Fruit fly (Drosophila melanogaster): ENCODE measurements around the gene CG15602.

DNA sequence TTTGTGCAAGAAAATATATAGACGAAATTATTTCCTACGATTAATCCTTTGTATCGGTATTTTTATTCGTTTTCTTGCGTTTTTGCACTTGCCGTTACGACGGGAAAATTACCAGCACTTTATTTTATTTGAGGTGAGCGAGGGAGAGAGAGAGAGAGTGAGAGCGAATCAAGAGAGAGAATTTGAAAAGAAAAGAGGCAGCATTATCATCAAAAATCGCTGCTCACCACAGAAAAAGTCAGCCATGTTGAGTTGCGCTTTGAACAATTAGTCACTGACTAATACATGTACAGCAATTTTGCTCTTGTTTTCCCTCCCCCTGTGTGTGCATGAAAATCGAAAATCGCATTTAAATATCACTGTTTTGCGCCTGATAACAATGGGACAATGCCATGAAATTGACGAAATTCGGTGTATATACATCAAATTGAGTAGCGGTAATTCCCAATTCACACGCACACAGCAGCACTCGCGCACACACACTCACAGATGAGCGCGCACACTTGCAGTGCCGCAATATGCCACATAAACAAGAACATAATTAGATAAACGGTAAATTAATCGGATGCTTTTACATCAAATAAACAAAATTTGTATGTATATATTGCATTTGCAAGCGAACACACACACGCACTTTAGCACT lies 35.5 kb downstream of the CG15602 start:
- TF ChIP-seq CG9948 (tag; optimal IDR thresholded peaks at IDR 0.05) (no peak), Pif1A (GFP tag; optimal IDR thresholded peaks at IDR 0.05) (no peak), EcR (GFP tag; optimal IDR thresholded peaks at IDR 0.05) (no peak)

All from whole organism, pupa.